Fruit fly (Drosophila melanogaster) whole organism, embryonic: ENCODE data around the gene peb.

Experiments
- Adf1 ChIP-seq: fragments of 200-800 bp; sonication (Bioruptor generic); IDR thresholded peaks from 2 replicates; pipeline ENCODE4 v1.3.6; 2022; ENCODE audit warnings: missing biosample characterization, missing genetic modification characterization
- Asciz ChIP-seq: fragments of 200-800 bp; sonication (Bioruptor generic); optimal IDR thresholded peaks from 2 replicates; lab custom pipeline; 2017; ENCODE audit warnings: missing biosample characterization, mild to moderate bottlenecking, missing genetic modification characterization, missing genetic modification reagents
- Bgb ChIP-seq: fragments of 200-800 bp; sonication (Bioruptor generic); IDR thresholded peaks from 2 replicates; pipeline ENCODE4 v1.3.6; 2022; ENCODE audit warnings: missing biosample characterization, missing genetic modification characterization; ENCODE audit not compliant: partially characterized antibody
- CG1024 ChIP-seq: fragments of 200-800 bp; sonication (Bioruptor generic); IDR thresholded peaks from 2 replicates; pipeline ENCODE4 v1.3.6; 2022; ENCODE audit warnings: missing biosample characterization, missing genetic modification characterization
- CG10654 ChIP-seq: fragments of 200-800 bp; sonication (Bioruptor generic); optimal IDR thresholded peaks from 2 replicates; lab custom pipeline; 2016; ENCODE audit warnings: missing biosample characterization, missing genetic modification characterization
- CG12391 ChIP-seq: fragments of 200-800 bp; sonication (Bioruptor generic); optimal IDR thresholded peaks from 3 replicates; lab custom pipeline; 2018; ENCODE audit warnings: missing biosample characterization, mild to moderate bottlenecking, missing genetic modification characterization, moderate library complexity
- CG13296 ChIP-seq: fragments of 200-800 bp; sonication (Bioruptor generic); optimal IDR thresholded peaks from 3 replicates; lab custom pipeline; 2018; ENCODE audit warnings: missing biosample characterization, mild to moderate bottlenecking, missing genetic modification characterization
- CG14014 ChIP-seq: fragments of 200-800 bp; sonication (Bioruptor generic); IDR thresholded peaks from 2 replicates; pipeline ENCODE4 v1.3.6; 2022; ENCODE audit warnings: missing biosample characterization, missing genetic modification characterization
- CG14860 ChIP-seq: fragments of 200-800 bp; sonication (Bioruptor generic); IDR thresholded peaks from 3 replicates; pipeline ENCODE4 v1.3.6; 2022; ENCODE audit warnings: missing biosample characterization, missing genetic modification characterization; ENCODE audit not compliant: partially characterized antibody
- CG18262 ChIP-seq: fragments of 200-800 bp; optimal IDR thresholded peaks from 3 replicates; lab custom pipeline; 2019; ENCODE audit warnings: missing biosample characterization, mild to moderate bottlenecking, missing genetic modification characterization, moderate library complexity
- CG18619 ChIP-seq: fragments of 200-800 bp; sonication (Bioruptor generic); optimal IDR thresholded peaks from 3 replicates; lab custom pipeline; 2017; ENCODE audit warnings: missing biosample characterization, mild to moderate bottlenecking, missing genetic modification characterization
- CG30403 ChIP-seq: fragments of 200-800 bp; sonication (Bioruptor generic); optimal IDR thresholded peaks from 3 replicates; lab custom pipeline; 2016; ENCODE audit warnings: missing biosample characterization, missing genetic modification characterization
- CG30431 ChIP-seq: fragments of 200-800 bp; sonication (Bioruptor generic); optimal IDR thresholded peaks from 2 replicates; lab custom pipeline; 2017; ENCODE audit warnings: missing biosample characterization, missing genetic modification characterization
- CG34376 ChIP-seq: fragments of 200-800 bp; sonication (Bioruptor generic); optimal IDR thresholded peaks from 2 replicates; lab custom pipeline; 2018; ENCODE audit warnings: missing biosample characterization, mild to moderate bottlenecking, missing genetic modification characterization
- CG4707 ChIP-seq: fragments of 200-800 bp; sonication (Bioruptor generic); optimal IDR thresholded peaks from 2 replicates; lab custom pipeline; 2018; ENCODE audit warnings: missing biosample characterization, mild to moderate bottlenecking, missing genetic modification characterization, moderate library complexity
- CG5245 ChIP-seq: fragments of 200-800 bp; sonication (Bioruptor generic); optimal IDR thresholded peaks from 3 replicates; lab custom pipeline; 2016; ENCODE audit warnings: missing biosample characterization, missing genetic modification characterization
- CG5953 ChIP-seq: fragments of 200-800 bp; sonication (Bioruptor generic); IDR thresholded peaks from 2 replicates; pipeline ENCODE4 v1.3.6; 2022; ENCODE audit warnings: missing biosample characterization, missing genetic modification characterization
- CG6175 ChIP-seq: fragments of 200-800 bp; sonication (Bioruptor generic); IDR thresholded peaks from 3 replicates; pipeline ENCODE4 v1.3.6; 2022; ENCODE audit warnings: missing biosample characterization, missing genetic modification characterization
- CG6272 ChIP-seq: fragments of 200-800 bp; sonication (Bioruptor generic); IDR thresholded peaks from 2 replicates; pipeline ENCODE4 v1.3.6; 2022; ENCODE audit warnings: missing biosample characterization, missing genetic modification characterization
- CG6854 ChIP-seq: fragments of 200-800 bp; sonication (Bioruptor generic); optimal IDR thresholded peaks from 3 replicates; lab custom pipeline; 2017; ENCODE audit warnings: missing biosample characterization, mild to moderate bottlenecking, missing genetic modification characterization
- CG7357 ChIP-seq: fragments of 200-800 bp; sonication (Bioruptor generic); IDR thresholded peaks from 3 replicates; pipeline ENCODE4 v1.3.6; 2022; ENCODE audit warnings: missing biosample characterization, missing genetic modification characterization
- CG7963 ChIP-seq: fragments of 200-800 bp; sonication (Bioruptor generic); IDR thresholded peaks from 3 replicates; pipeline ENCODE4 v1.3.6; 2022; ENCODE audit warnings: missing biosample characterization, missing genetic modification characterization; ENCODE audit not compliant: partially characterized antibody
- CG8359 ChIP-seq: fragments of 200-800 bp; sonication (Bioruptor generic); optimal IDR thresholded peaks from 2 replicates; lab custom pipeline; 2017; ENCODE audit warnings: missing biosample characterization, mild to moderate bottlenecking, missing genetic modification characterization, borderline replicate concordance
- D19B ChIP-seq: fragments of 200-800 bp; sonication (Bioruptor generic); optimal IDR thresholded peaks from 2 replicates; lab custom pipeline; 2017; ENCODE audit warnings: missing biosample characterization, mild to moderate bottlenecking, missing genetic modification characterization
- Deaf1 ChIP-seq: fragments of 200-800 bp; optimal IDR thresholded peaks from 3 replicates; lab custom pipeline; 2019; ENCODE audit warnings: missing biosample characterization, mild to moderate bottlenecking, missing genetic modification characterization, moderate library complexity
- Doc3 ChIP-seq: fragments of 200-800 bp; sonication (Bioruptor generic); IDR thresholded peaks from 3 replicates; pipeline ENCODE4 v1.3.6; 2022; ENCODE audit warnings: missing biosample characterization, missing genetic modification characterization; ENCODE audit not compliant: partially characterized antibody
- GATAe ChIP-seq: fragments of 200-800 bp; sonication (Bioruptor generic); conservative IDR thresholded peaks from 2 replicates; pipeline ENCODE4 v1.3.6; 2022; ENCODE audit warnings: missing biosample characterization, missing genetic modification characterization
- H15 ChIP-seq: fragments of 200-800 bp; sonication (Bioruptor generic); IDR thresholded peaks from 3 replicates; pipeline ENCODE4 v1.3.6; 2022; ENCODE audit warnings: missing biosample characterization, missing genetic modification characterization
- HmgZ ChIP-seq: fragments of 200-800 bp; sonication (Bioruptor generic); optimal IDR thresholded peaks from 2 replicates; lab custom pipeline; 2018; ENCODE audit warnings: missing biosample characterization, mild to moderate bottlenecking, missing genetic modification characterization
- MBD-R2 ChIP-seq: fragments of 200-800 bp; sonication (Bioruptor generic); IDR thresholded peaks from 2 replicates; pipeline ENCODE4 v1.3.6; 2022; ENCODE audit warnings: missing biosample characterization, missing genetic modification characterization
- Pdp1 ChIP-seq, 2 experiments: fragments of 200-800 bp; sonication (Bioruptor generic); optimal IDR thresholded peaks; 3 replicates each; lab custom pipeline; 2016; ENCODE audit warnings: missing biosample characterization in 2 of 2, missing genetic modification characterization in 2 of 2, mild to moderate bottlenecking in 1 of 2, moderate library complexity in 1 of 2
- Spps ChIP-seq: fragments of 200-800 bp; sonication (Bioruptor generic); optimal IDR thresholded peaks from 2 replicates; lab custom pipeline; 2018; ENCODE audit warnings: missing biosample characterization, mild to moderate bottlenecking, missing genetic modification characterization
- abd-A ChIP-seq: fragments of 200-800 bp; sonication (Bioruptor generic); optimal IDR thresholded peaks from 3 replicates; lab custom pipeline; 2019; ENCODE audit warnings: missing biosample characterization, mild to moderate bottlenecking, missing genetic modification characterization, moderate library complexity
- aop ChIP-seq: fragments of 200-800 bp; sonication (Bioruptor generic); IDR thresholded peaks from 2 replicates; pipeline ENCODE4 v1.3.6; 2022; ENCODE audit warnings: missing biosample characterization, missing genetic modification characterization
- ase ChIP-seq: fragments of 200-800 bp; sonication (Bioruptor generic); IDR thresholded peaks from 3 replicates; pipeline ENCODE4 v1.3.6; 2022; ENCODE audit warnings: missing biosample characterization, missing genetic modification characterization
- bigmax ChIP-seq: fragments of 200-800 bp; sonication (Bioruptor generic); optimal IDR thresholded peaks from 2 replicates; lab custom pipeline; 2018; ENCODE audit warnings: missing biosample characterization, mild to moderate bottlenecking, missing genetic modification characterization
- btn ChIP-seq: fragments of 200-800 bp; sonication (Bioruptor generic); optimal IDR thresholded peaks from 2 replicates; lab custom pipeline; 2016; ENCODE audit warnings: missing biosample characterization, missing genetic modification characterization
- crc ChIP-seq: fragments of 200-800 bp; sonication (Bioruptor generic); optimal IDR thresholded peaks from 2 replicates; lab custom pipeline; 2016; ENCODE audit warnings: missing biosample characterization, missing genetic modification characterization
- en ChIP-seq: fragments of 200-800 bp; sonication (Bioruptor generic); optimal IDR thresholded peaks from 2 replicates; lab custom pipeline; 2016; ENCODE audit warnings: missing biosample characterization, missing genetic modification characterization
- exex ChIP-seq: fragments of 200-800 bp; sonication (Bioruptor generic); optimal IDR thresholded peaks from 4 replicates; lab custom pipeline; 2018; ENCODE audit warnings: missing biosample characterization, mild to moderate bottlenecking, missing genetic modification characterization, moderate library complexity
- fu2 ChIP-seq: fragments of 200-800 bp; sonication (Bioruptor generic); optimal IDR thresholded peaks from 2 replicates; lab custom pipeline; 2016; ENCODE audit warnings: missing biosample characterization, missing genetic modification characterization
- hth ChIP-seq: fragments of >200 bp; optimal IDR thresholded peaks from 2 replicates; lab custom pipeline; 2017; ENCODE audit warnings: inconsistent platforms
- ken ChIP-seq: fragments of 200-800 bp; sonication (Bioruptor generic); IDR thresholded peaks from 3 replicates; pipeline ENCODE4 v1.3.6; 2022; ENCODE audit warnings: missing biosample characterization, missing genetic modification characterization
- lola ChIP-seq, 3 experiments: fragments of >200 bp in 2 of 3; fragments of 200-800 bp in 1 of 3; sonication (Bioruptor generic) in 1 of 3; optimal IDR thresholded peaks; 2 replicates each; lab custom pipeline; 2017 to 2019; ENCODE audit warnings: missing biosample characterization in 3 of 3, missing genetic modification characterization in 3 of 3, mild to moderate bottlenecking in 1 of 3, moderate library complexity in 1 of 3
- pita ChIP-seq: fragments of 200-800 bp; sonication (Bioruptor generic); optimal IDR thresholded peaks from 2 replicates; lab custom pipeline; 2017; ENCODE audit warnings: missing biosample characterization, mild to moderate bottlenecking, missing genetic modification characterization
- rib ChIP-seq: fragments of 200-800 bp; sonication (Bioruptor generic); IDR thresholded peaks from 2 replicates; pipeline ENCODE4 v1.3.6; 2022; ENCODE audit warnings: missing biosample characterization, missing genetic modification characterization
- tup ChIP-seq: fragments of 200-800 bp; sonication (Bioruptor generic); optimal IDR thresholded peaks from 2 replicates; lab custom pipeline; 2016; ENCODE audit warnings: missing biosample characterization, mild to moderate bottlenecking, missing genetic modification characterization, moderate library complexity
- twi ChIP-seq: fragments of 200-800 bp; optimal IDR thresholded peaks from 2 replicates; lab custom pipeline; 2019; ENCODE audit warnings: missing biosample characterization, mild to moderate bottlenecking, missing genetic modification characterization, moderate library complexity
- tx ChIP-seq: fragments of 200-800 bp; sonication (Bioruptor generic); optimal IDR thresholded peaks from 2 replicates; lab custom pipeline; 2016; ENCODE audit warnings: missing biosample characterization, missing genetic modification characterization
- unpg ChIP-seq: fragments of 200-800 bp; sonication (Bioruptor generic); optimal IDR thresholded peaks from 3 replicates; lab custom pipeline; 2018; ENCODE audit warnings: missing biosample characterization, mild to moderate bottlenecking, missing genetic modification characterization, moderate library complexity
- yki ChIP-seq: fragments of >200 bp; optimal IDR thresholded peaks from 3 replicates; lab custom pipeline; 2018
- zen ChIP-seq: fragments of 200-800 bp; sonication (Bioruptor generic); optimal IDR thresholded peaks from 3 replicates; lab custom pipeline; 2018; ENCODE audit warnings: missing biosample characterization, mild to moderate bottlenecking, missing genetic modification characterization, moderate library complexity

The peb gene

DNA sequence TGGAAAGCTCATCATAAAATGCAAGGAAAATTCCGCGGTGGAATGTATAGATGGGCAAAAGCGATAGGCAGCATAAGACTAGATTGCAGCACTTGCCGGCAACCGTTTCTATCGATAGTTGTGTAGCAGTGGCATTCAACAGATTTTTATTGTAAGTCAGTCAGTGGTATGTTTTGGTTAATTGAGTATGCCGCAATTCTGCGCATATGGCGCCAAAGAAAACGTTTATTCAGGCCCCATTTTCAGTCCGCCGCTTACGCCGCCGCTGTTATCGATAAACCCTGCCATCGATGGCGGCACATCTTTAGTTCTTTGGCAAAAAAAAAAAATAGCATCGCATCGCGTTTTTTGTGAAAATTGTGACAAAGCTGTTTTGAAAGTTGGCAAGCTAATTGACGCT, 32.4 kb downstream of the peb start, which contains the start of the genes Cbp80 and Torsin (continued):
- TF ChIP-seq btn (GFP tag; lab: Kevin White, UChicago): no peak
- no peak for TF ChIP-seq CG8359
- TF ChIP-seq CG14014 (GFP tag; lab: Robert Waterston, UW): no peak
- TF ChIP-seq CG6854 (GFP tag; lab: Kevin White, UChicago): no peak
- peak; percentile 91 for TF ChIP-seq Doc3 (GFP tag; lab: Robert Waterston, UW)
- TF ChIP-seq en (GFP tag; lab: Kevin White, UChicago): no peak
- no peak for TF ChIP-seq ase (GFP tag; lab: Robert Waterston, UW)
- TF ChIP-seq CG5245 (GFP tag; lab: Kevin White, UChicago): no peak
- TF ChIP-seq Pdp1 (GFP tag; optimal IDR thresholded peaks at IDR 0.05; lab: Kevin White, UChicago): peak in 1 of 2 experiments; percentile 44
- peak; percentile 14 for TF ChIP-seq CG12391 (tag; lab: Kevin White, UChicago)
- TF ChIP-seq lola (GFP tag; optimal IDR thresholded peaks at IDR 0.05; lab: Kevin White, UChicago): no peak
- TF ChIP-seq CG6272: no peak
- no peak for TF ChIP-seq hth (lab: Kevin White, UChicago)
- no peak for TF ChIP-seq aop (GFP tag; lab: Robert Waterston, UW)
- TF ChIP-seq Spps (tag; lab: Kevin White, UChicago): no peak
- TF ChIP-seq unpg (GFP tag; lab: Kevin White, UChicago): no peak
- TF ChIP-seq CG4707 (GFP tag; lab: Kevin White, UChicago): no peak
- no peak for TF ChIP-seq CG18262 (tag; lab: Kevin White, UChicago)
- TF ChIP-seq bigmax (GFP tag; lab: Kevin White, UChicago): no peak
- peak; percentile 19 for TF ChIP-seq HmgZ (tag; lab: Kevin White, UChicago)
- TF ChIP-seq Deaf1 (tag; lab: Kevin White, UChicago): no peak
- TF ChIP-seq CG1024 (GFP tag; lab: Robert Waterston, UW): no peak
- TF ChIP-seq crc: no peak
- TF ChIP-seq rib (GFP tag; lab: Robert Waterston, UW): no peak
- no peak for TF ChIP-seq tx (GFP tag; lab: Kevin White, UChicago)
- no peak for TF ChIP-seq H15 (GFP tag; lab: Robert Waterston, UW)
- no peak for TF ChIP-seq CG5953 (GFP tag; lab: Robert Waterston, UW)
- peak; percentile 83 for TF ChIP-seq MBD-R2
- peak; percentile 81 for TF ChIP-seq CG7963 (GFP tag; lab: Robert Waterston, UW)
- TF ChIP-seq CG14860 (GFP tag; lab: Robert Waterston, UW): peak; percentile 94
- no peak for TF ChIP-seq abd-A (tag; lab: Kevin White, UChicago)
- no peak for TF ChIP-seq CG30403 (GFP tag; lab: Kevin White, UChicago)
- no peak for TF ChIP-seq D19B (GFP tag; lab: Kevin White, UChicago)
- no peak for TF ChIP-seq CG10654 (GFP tag; lab: Kevin White, UChicago)
- no peak for TF ChIP-seq ken (GFP tag; lab: Robert Waterston, UW)
- TF ChIP-seq pita (GFP tag; lab: Kevin White, UChicago): no peak
- TF ChIP-seq CG6175: no peak
- no peak for TF ChIP-seq tup (GFP tag; lab: Kevin White, UChicago)
- TF ChIP-seq Asciz (GFP tag; lab: Kevin White, UChicago): no peak
- TF ChIP-seq CG7357: no peak
- no peak for TF ChIP-seq CG13296
- peak; percentile 85 for TF ChIP-seq Bgb (GFP tag; lab: Robert Waterston, UW)
- TF ChIP-seq CG34376: no peak
- no peak for TF ChIP-seq twi (tag; lab: Kevin White, UChicago)
- TF ChIP-seq zen (tag; lab: Kevin White, UChicago): peak; percentile 8
- TF ChIP-seq fu2 (GFP tag; lab: Kevin White, UChicago): no peak
- TF ChIP-seq Adf1 (GFP tag; lab: Robert Waterston, UW): no peak; the same call in 1 of the 2 replicates
- TF ChIP-seq exex (tag; lab: Kevin White, UChicago): no peak
- no peak for TF ChIP-seq GATAe (GFP tag; lab: Robert Waterston, UW)
- no peak for TF ChIP-seq yki (lab: Kevin White, UChicago)
- TF ChIP-seq CG18619: no peak
- no peak for TF ChIP-seq CG30431 (GFP tag; lab: Kevin White, UChicago)
